Worm (Caenorhabditis elegans): Measurements from ENCODE around the gene dnj-9.

ce11 chrII:4802917-4803316, 48.9 kb upstream of the dnj-9 start:
- TF ChIP-seq mdl-1 (tag; optimal IDR thresholded peaks at IDR 0.05), result no peak
- no peak for TF ChIP-seq dmd-4 (tag; optimal IDR thresholded peaks at IDR 0.05)
- TF ChIP-seq elt-1 (tag; optimal IDR thresholded peaks at IDR 0.05), result no peak
